Worm (Caenorhabditis elegans) whole organism, early embryonic: ENCODE data around the gene nhr-255.

Source experiments
- B0310.2 ChIP-seq: sonication (generic microtip); optimal IDR thresholded peaks from 2 replicates; lab custom pipeline; 2016; ENCODE audit warnings: mild to moderate bottlenecking, missing genetic modification characterization, missing compliant biosample characterization
- aly-1 ChIP-seq: sonication (generic microtip); optimal IDR thresholded peaks from 2 replicates; lab custom pipeline; 2016; ENCODE audit warnings: missing genetic modification characterization, missing compliant biosample characterization
- ama-1 ChIP-seq: fragments of 150-350 bp; optimal IDR thresholded peaks from 2 replicates; lab custom pipeline; 2014
- ceh-13 ChIP-seq: fragments of 200-800 bp; sonication (Bioruptor generic); optimal IDR thresholded peaks from 2 replicates; lab custom pipeline; 2018; ENCODE audit warnings: mild to moderate bottlenecking, missing genetic modification characterization, missing compliant biosample characterization
- ceh-36 ChIP-seq: sonication (generic microtip); optimal IDR thresholded peaks from 2 replicates; lab custom pipeline; 2016; ENCODE audit warnings: missing genetic modification characterization, inconsistent platforms, missing compliant biosample characterization
- ets-7 ChIP-seq: sonication (generic microtip); optimal IDR thresholded peaks from 2 replicates; lab custom pipeline; 2016; ENCODE audit warnings: missing genotype, missing genetic modification characterization, missing compliant biosample characterization
- flt-1 ChIP-seq: fragments of 200-800 bp; sonication (Bioruptor generic); IDR thresholded peaks from 2 replicates; pipeline ENCODE4 v1.3.6; 2022; ENCODE audit warnings: missing genetic modification characterization, missing compliant biosample characterization
- hmbx-1 ChIP-seq: sonication (generic microtip); optimal IDR thresholded peaks from 2 replicates; lab custom pipeline; 2016; ENCODE audit warnings: mild to moderate bottlenecking, missing genetic modification characterization, missing compliant biosample characterization
- hmg-4 ChIP-seq: fragments of 200-800 bp; sonication (Bioruptor generic); optimal IDR thresholded peaks from 2 replicates; lab custom pipeline; 2018; ENCODE audit warnings: mild to moderate bottlenecking, missing genetic modification characterization, missing compliant biosample characterization
- pes-1 ChIP-seq: fragments of 200-800 bp; sonication (Bioruptor generic); IDR thresholded peaks from 2 replicates; pipeline ENCODE4 v1.3.6; 2022; ENCODE audit warnings: missing genetic modification reagents, missing genetic modification characterization, missing compliant biosample characterization
- tbx-11 ChIP-seq: fragments of 200-800 bp; sonication (Bioruptor generic); IDR thresholded peaks from 2 replicates; pipeline ENCODE4 v1.3.6; 2022; ENCODE audit warnings: missing genetic modification characterization, missing compliant biosample characterization
- tbx-37 ChIP-seq: fragments of 200-800 bp; sonication (Bioruptor generic); conservative IDR thresholded peaks from 2 replicates; pipeline ENCODE4 v1.3.6; 2022; ENCODE audit warnings: missing genetic modification reagents, missing genetic modification characterization, missing compliant biosample characterization
- tra-4 ChIP-seq: sonication (generic microtip); optimal IDR thresholded peaks from 2 replicates; lab custom pipeline; 2017; ENCODE audit warnings: missing genetic modification characterization, missing compliant biosample characterization

DNA sequence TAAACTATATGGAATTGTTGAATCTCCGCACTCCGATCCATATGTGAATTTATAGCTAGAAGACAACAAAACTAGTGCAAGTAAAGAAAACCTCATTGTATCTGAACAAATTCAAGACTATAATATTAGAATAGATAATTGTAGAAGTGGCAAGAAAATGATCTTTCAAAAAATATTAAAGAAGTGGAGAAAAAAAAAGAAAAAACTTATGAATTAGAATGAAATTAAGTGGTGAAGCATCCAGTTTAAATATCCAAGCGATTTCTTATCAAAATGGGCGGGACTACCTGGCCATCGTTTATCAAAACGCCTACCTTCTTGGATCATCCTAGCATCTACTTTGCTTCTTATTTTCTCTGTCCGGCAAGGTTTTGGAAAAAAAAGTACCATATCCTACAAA, 14.8 kb downstream of the nhr-255 start, which contains the start of gene wrt-4:
- TF ChIP-seq flt-1 (GFP tag; lab: Robert Waterston, UW) = no peak
- no peak for TF ChIP-seq ets-7 (tag; lab: Kevin White, UChicago)
- no peak for TF ChIP-seq tbx-11 (GFP tag; lab: Robert Waterston, UW)
- no peak for TF ChIP-seq hmbx-1 (tag; lab: Kevin White, UChicago)
- no peak for TF ChIP-seq ceh-36 (tag; lab: Kevin White, UChicago)
- TF ChIP-seq aly-1 (tag; lab: Kevin White, UChicago) = no peak
- TF ChIP-seq tbx-37 (GFP tag; lab: Robert Waterston, UW) = no peak
- no peak for TF ChIP-seq pes-1 (GFP tag; lab: Robert Waterston, UW)
- TF ChIP-seq ama-1 = no peak
- no peak for TF ChIP-seq ceh-13 (GFP tag; lab: Kevin White, UChicago)
- no peak for TF ChIP-seq hmg-4
- no peak for TF ChIP-seq B0310.2
- no peak for TF ChIP-seq tra-4
